Worm (Caenorhabditis elegans) whole organism, L3 larva: ENCODE data around the gene col-40.
A peak's percentile ranks its signal among the peaks of the same experiment; 100 is the strongest.

Source experiments
- ZK546.5 ChIP-seq: sonication (generic microtip); optimal IDR thresholded peaks from 2 replicates; lab custom pipeline; 2017; ENCODE audit warnings: missing biosample characterization, missing genetic modification characterization
- aly-2 ChIP-seq: fragments of 150-350 bp; optimal IDR thresholded peaks from 2 replicates; lab custom pipeline; 2014; ENCODE audit warnings: missing biosample characterization, missing genetic modification characterization
- ama-1 ChIP-seq: fragments of 150-350 bp; optimal IDR thresholded peaks from 2 replicates; lab custom pipeline; 2018
- daf-12 ChIP-seq: fragments of 150-350 bp; optimal IDR thresholded peaks from 2 replicates; lab custom pipeline; 2014; ENCODE audit warnings: missing biosample characterization, missing genetic modification reagents, missing genetic modification characterization
- egl-27 ChIP-seq: sonication (generic microtip); optimal IDR thresholded peaks from 4 replicates; lab custom pipeline; 2017; ENCODE audit warnings: missing biosample characterization, missing genetic modification reagents, missing genetic modification characterization
- elt-1 ChIP-seq: fragments of 150-350 bp; optimal IDR thresholded peaks from 2 replicates; lab custom pipeline; 2014; ENCODE audit warnings: missing biosample characterization, missing genetic modification characterization
- elt-2 ChIP-seq: sonication (generic microtip); optimal IDR thresholded peaks from 2 replicates; lab custom pipeline; 2016; ENCODE audit warnings: missing genetic modification reagents, mild to moderate bottlenecking, missing genetic modification characterization, missing compliant biosample characterization
- elt-3 ChIP-seq, 3 experiments: fragments of 150-350 bp in 1 of 3; sonication (generic microtip) in 2 of 3; optimal IDR thresholded peaks; 2 replicates in 2 of 3; 4 replicates in 1 of 3; lab custom pipeline; 2014 to 2017; ENCODE audit warnings: missing biosample characterization in 3 of 3, missing genetic modification characterization in 3 of 3
- eor-1 ChIP-seq, 2 experiments: fragments of 150-350 bp; optimal IDR thresholded peaks; 2 replicates each; lab custom pipeline; 2014 to 2018; ENCODE audit warnings: missing biosample characterization in 2 of 2, missing genetic modification characterization in 2 of 2
- fkh-2 ChIP-seq: fragments of 150-350 bp; optimal IDR thresholded peaks from 2 replicates; lab custom pipeline; 2014; ENCODE audit warnings: missing biosample characterization, missing genetic modification reagents, missing genetic modification characterization
- fos-1 ChIP-seq: fragments of 150-350 bp; optimal IDR thresholded peaks from 2 replicates; lab custom pipeline; 2014; ENCODE audit warnings: missing biosample characterization, missing genetic modification characterization
- hmg-11 ChIP-seq: sonication (generic microtip); optimal IDR thresholded peaks from 2 replicates; lab custom pipeline; 2016; ENCODE audit warnings: missing genetic modification characterization, missing compliant biosample characterization
- jun-1 ChIP-seq: fragments of 150-350 bp; optimal IDR thresholded peaks from 2 replicates; lab custom pipeline; 2014; ENCODE audit warnings: missing biosample characterization, missing genetic modification reagents, missing genetic modification characterization
- lin-39 ChIP-seq: fragments of 150-350 bp; optimal IDR thresholded peaks from 2 replicates; lab custom pipeline; 2018; ENCODE audit warnings: missing biosample characterization, missing genetic modification reagents, missing genetic modification characterization
- mdl-1 ChIP-seq: fragments of 150-350 bp; optimal IDR thresholded peaks from 2 replicates; lab custom pipeline; 2014; ENCODE audit warnings: missing biosample characterization, missing genetic modification characterization
- mml-1 ChIP-seq: fragments of 150-350 bp; sonication (generic microtip); optimal IDR thresholded peaks from 3 replicates; lab custom pipeline; 2014; ENCODE audit warnings: missing biosample characterization, missing genetic modification characterization
- nfya-1 ChIP-seq: sonication (generic microtip); optimal IDR thresholded peaks from 2 replicates; lab custom pipeline; 2017; ENCODE audit warnings: missing genetic modification characterization, mild to moderate bottlenecking, missing compliant biosample characterization, antibody characterized with exemption, moderate library complexity; ENCODE audit not compliant: insufficient read depth
- nhr-23 ChIP-seq: fragments of 150-350 bp; optimal IDR thresholded peaks from 2 replicates; lab custom pipeline; 2014; ENCODE audit warnings: missing biosample characterization, missing genetic modification reagents, missing genetic modification characterization
- nhr-25 ChIP-seq: sonication (generic microtip); optimal IDR thresholded peaks from 2 replicates; lab custom pipeline; 2017; ENCODE audit warnings: missing biosample characterization, missing genetic modification characterization
- nhr-28 ChIP-seq: fragments of 150-350 bp; optimal IDR thresholded peaks from 2 replicates; lab custom pipeline; 2014; ENCODE audit warnings: missing biosample characterization, missing genetic modification characterization
- nhr-77 ChIP-seq: fragments of 150-350 bp; optimal IDR thresholded peaks from 2 replicates; lab custom pipeline; 2014; ENCODE audit warnings: missing biosample characterization, missing genetic modification characterization
- pha-4 ChIP-seq: fragments of 150-350 bp; optimal IDR thresholded peaks from 2 replicates; lab custom pipeline; 2014; ENCODE audit warnings: missing biosample characterization, missing genetic modification reagents, missing genetic modification characterization
- pqm-1 ChIP-seq: fragments of 150-350 bp; optimal IDR thresholded peaks from 2 replicates; lab custom pipeline; 2017; ENCODE audit warnings: missing biosample characterization, missing genetic modification characterization, inconsistent platforms
- sea-2 ChIP-seq: fragments of 150-350 bp; sonication (generic microtip); optimal IDR thresholded peaks from 4 replicates; lab custom pipeline; 2014; ENCODE audit warnings: missing biosample characterization, missing genetic modification reagents, missing genetic modification characterization
- skn-1 ChIP-seq: fragments of 150-350 bp; optimal IDR thresholded peaks from 2 replicates; lab custom pipeline; 2014; ENCODE audit warnings: missing biosample characterization, missing genetic modification characterization
- snpc-4 ChIP-seq: fragments of 150-350 bp; optimal IDR thresholded peaks from 2 replicates; lab custom pipeline; 2014; ENCODE audit warnings: missing biosample characterization, missing genetic modification characterization
- tbx-2 ChIP-seq: sonication (generic microtip); optimal IDR thresholded peaks from 2 replicates; lab custom pipeline; 2016; ENCODE audit warnings: mild to moderate bottlenecking, missing genetic modification characterization, missing compliant biosample characterization
- unc-39 ChIP-seq: sonication (generic microtip); optimal IDR thresholded peaks from 4 replicates; lab custom pipeline; 2017; ENCODE audit warnings: missing biosample characterization, missing genetic modification characterization
- zag-1 ChIP-seq: fragments of 150-350 bp; optimal IDR thresholded peaks from 2 replicates; lab custom pipeline; 2014; ENCODE audit warnings: missing biosample characterization, missing genetic modification characterization
- ztf-11 ChIP-seq: fragments of 150-350 bp; optimal IDR thresholded peaks from 2 replicates; lab custom pipeline; 2014; ENCODE audit warnings: missing biosample characterization, missing genetic modification characterization

Gene col-40

DNA sequence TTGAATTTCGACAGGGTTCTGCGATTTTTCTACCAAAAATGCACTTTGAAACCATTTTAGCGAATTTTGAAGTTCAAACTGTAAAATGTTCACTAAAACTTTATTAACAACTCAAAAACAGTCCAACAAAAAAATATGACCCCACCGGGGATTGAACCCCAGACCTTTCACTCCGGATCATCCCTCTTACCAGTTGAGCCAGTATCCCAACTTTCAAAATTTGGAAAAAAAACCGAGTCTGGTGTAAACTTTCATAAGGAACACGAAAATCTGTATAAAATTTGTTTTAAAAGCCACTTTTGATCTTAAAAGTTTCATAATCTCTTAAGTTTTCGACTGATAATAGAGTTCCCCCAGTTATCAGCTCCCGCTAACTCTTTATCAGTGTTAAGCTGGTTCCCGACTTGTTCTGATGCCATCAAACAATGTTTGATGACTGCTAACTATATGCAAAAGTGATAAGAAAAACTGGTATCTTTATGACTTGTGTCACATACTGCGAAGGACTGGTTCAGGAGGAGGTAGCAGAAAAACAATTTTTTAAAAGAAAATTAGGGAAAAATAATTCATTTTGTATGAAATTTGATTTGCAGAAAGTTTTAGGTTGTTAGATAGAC lies 3.2 kb downstream of the col-40 start:
- TF ChIP-seq elt-2 (tag; lab: Kevin White, UChicago): peak; percentile 100
- TF ChIP-seq egl-27 (tag; lab: Kevin White, UChicago): peak; percentile 58
- peak; percentile 100 for TF ChIP-seq pqm-1
- peak; percentile 78 for TF ChIP-seq fos-1 (tag; lab: Kevin White, UChicago)
- peak; percentile 74 for TF ChIP-seq pha-4
- no peak for TF ChIP-seq lin-39
- no peak for TF ChIP-seq skn-1 (tag; lab: Kevin White, UChicago)
- TF ChIP-seq jun-1 (tag; lab: Kevin White, UChicago): peak; percentile 96
- TF ChIP-seq mml-1 (tag; lab: Kevin White, UChicago): no peak

DNA sequence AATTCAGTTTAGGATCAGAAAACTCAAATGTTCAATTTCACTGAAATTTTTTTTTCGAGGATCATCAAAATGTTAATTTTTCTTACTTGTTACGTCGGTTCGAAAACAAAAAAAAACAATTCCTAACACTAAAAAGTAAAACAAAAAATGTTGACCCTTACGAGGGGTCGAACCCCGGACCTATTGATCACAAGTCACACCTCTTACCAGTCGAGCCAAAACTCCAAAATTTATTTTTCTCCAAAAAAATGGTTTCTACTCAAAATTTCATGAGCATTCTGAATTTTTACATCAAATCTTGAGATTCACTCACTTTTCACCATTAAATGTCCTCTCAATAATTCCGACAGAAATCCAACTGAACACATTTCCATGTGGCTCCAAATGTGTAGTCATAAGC lies 4.6 kb downstream of the col-40 start:
- no peak for TF ChIP-seq aly-2
- TF ChIP-seq nhr-25 (tag; lab: Kevin White, UChicago): no peak
- TF ChIP-seq pqm-1: no peak
- no peak for TF ChIP-seq tbx-2
- no peak for TF ChIP-seq skn-1 (tag; lab: Kevin White, UChicago)

DNA sequence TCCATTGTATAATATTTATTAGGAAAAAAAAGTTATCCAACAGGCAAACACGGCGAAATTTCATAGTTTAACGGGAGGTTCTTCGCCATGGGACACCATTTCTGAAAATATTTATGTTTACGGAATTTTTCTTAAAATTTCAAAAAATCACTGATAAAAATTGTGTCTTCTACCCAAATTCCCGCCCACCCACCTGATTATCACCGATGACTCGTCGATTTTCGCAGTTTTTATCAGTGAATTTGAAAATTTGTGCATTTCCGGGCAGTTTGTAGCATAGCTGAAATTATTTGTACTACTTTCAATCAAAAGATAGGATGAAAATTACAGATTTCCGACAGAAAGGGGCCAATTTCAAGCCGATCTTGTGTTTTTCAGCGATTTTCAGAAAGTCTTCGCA lies 5.4 kb downstream of the col-40 start:
- TF ChIP-seq unc-39 (tag; lab: Kevin White, UChicago) (no peak), nhr-23 (no peak), daf-12 (tag; lab: Kevin White, UChicago) (no peak), mdl-1 (tag; lab: Kevin White, UChicago) (no peak), snpc-4 (no peak), pqm-1 (peak; percentile 47), fkh-2 (tag; lab: Kevin White, UChicago) (no peak), elt-1 (tag; lab: Kevin White, UChicago) (no peak), zag-1 (tag; lab: Kevin White, UChicago) (no peak), pha-4 (no peak), elt-2 (tag; lab: Kevin White, UChicago) (peak; percentile 91), nfya-1 (tag; lab: Kevin White, UChicago) (no peak), aly-2 (no peak), ztf-11 (tag; lab: Kevin White, UChicago) (no peak), ZK546.5 (tag; lab: Kevin White, UChicago) (no peak), jun-1 (tag; lab: Kevin White, UChicago) (peak; percentile 14), sea-2 (GFP tag; lab: Kevin White, UChicago) (no peak), egl-27 (tag; lab: Kevin White, UChicago) (no peak), eor-1 (tag; optimal IDR thresholded peaks at IDR 0.05; lab: Kevin White, UChicago) (no peak)

DNA sequence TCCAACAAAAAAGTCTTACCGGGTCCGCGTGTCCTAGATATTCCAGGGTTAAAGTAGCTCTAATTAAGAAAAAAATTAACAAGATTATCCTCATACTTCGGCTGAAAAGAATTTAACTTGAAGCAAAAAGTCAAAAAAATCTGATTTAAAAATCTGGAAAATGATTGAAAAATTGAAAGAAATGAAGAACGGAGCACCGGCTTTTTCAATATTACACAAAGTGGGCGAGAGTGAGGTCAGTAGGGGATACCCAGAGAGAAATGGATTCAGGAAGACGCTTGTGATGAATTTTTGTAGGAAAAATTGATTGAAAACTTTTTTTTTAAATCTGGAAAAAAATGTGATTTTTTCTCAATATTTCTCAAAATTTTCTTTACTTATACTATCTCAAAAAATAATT lies 6.0 kb downstream of the col-40 start, which contains the start of gene pho-14:
pho-14 (minus strand) TSS at position 101 of the 400 bp plus-strand sequence.
- TF ChIP-seq skn-1 (tag; lab: Kevin White, UChicago): no peak
- TF ChIP-seq nhr-25 (tag; lab: Kevin White, UChicago): no peak
- no peak for TF ChIP-seq zag-1 (tag; lab: Kevin White, UChicago)
- TF ChIP-seq unc-39 (tag; lab: Kevin White, UChicago): no peak
- TF ChIP-seq ztf-11 (tag; lab: Kevin White, UChicago): no peak
- no peak for TF ChIP-seq nhr-28 (tag; lab: Kevin White, UChicago)
- TF ChIP-seq elt-3 (tag; optimal IDR thresholded peaks at IDR 0.05; lab: Kevin White, UChicago): no peak
- TF ChIP-seq mdl-1 (tag; lab: Kevin White, UChicago): no peak
- no peak for TF ChIP-seq fos-1 (tag; lab: Kevin White, UChicago)
- TF ChIP-seq nhr-77: no peak
- TF ChIP-seq hmg-11 (tag; lab: Kevin White, UChicago): no peak
- no peak for TF ChIP-seq fkh-2 (tag; lab: Kevin White, UChicago)
- no peak for TF ChIP-seq jun-1 (tag; lab: Kevin White, UChicago)

DNA sequence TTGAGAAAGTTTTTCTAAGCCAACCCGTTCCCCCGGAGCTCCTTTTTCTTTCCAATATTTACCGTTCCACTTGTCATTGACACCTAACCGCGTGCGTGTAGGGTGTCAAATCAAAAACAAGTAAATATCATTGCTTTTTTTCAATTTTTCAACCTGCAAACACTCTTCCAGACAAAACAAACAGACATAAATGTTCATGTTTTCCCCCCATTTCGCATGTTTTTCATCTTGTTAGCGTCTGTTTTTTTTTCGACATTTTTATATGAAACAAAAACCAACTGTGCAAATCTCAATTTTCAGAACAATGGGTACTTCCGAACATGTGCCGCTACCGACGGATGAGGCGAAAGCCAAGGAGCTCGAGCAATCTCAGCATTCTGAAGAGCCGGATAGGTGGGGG lies 15.1 kb downstream of the col-40 start, which contains the start of gene snf-3:
snf-3 (plus strand) TSS at position 301 of the 400 bp plus-strand sequence.
- TF ChIP-seq nhr-23 (no peak), pha-4 (peak; percentile 5)
- TF ChIP-seq, all 47 proteins: peak for 1

DNA sequence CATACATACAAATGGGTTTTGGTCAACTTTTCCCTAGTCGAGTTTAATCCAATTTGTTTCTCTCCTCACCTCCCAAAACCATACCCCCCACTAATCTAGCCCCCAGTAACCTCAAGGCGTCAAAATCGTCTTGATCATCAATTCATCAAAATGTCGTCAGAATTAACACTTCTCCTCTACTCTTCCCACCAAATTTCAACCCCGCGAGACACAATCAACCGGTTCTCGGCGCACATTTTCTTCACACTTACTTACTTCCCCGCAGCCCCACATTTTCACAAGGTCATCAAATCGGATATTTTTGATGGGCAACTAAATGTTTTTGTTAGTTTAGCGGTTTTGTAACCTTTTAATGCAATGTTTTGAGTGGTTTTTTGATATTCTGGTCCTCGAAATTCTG lies 16.0 kb downstream of the col-40 start:
- TF ChIP-seq pqm-1 (no peak), ama-1 (lab: Kevin White, UChicago) (no peak), nhr-23 (peak; percentile 26), skn-1 (tag; lab: Kevin White, UChicago) (no peak), nhr-25 (tag; lab: Kevin White, UChicago) (peak; percentile 68)
